Worm (Caenorhabditis elegans): ENCODE results near the gene K12B6.9.

K12B6.9 gene

ce11 chrV:6253936-6254335, 38.5 kb downstream of the K12B6.9 start:
- TF ChIP-seq elt-4 (tag; optimal IDR thresholded peaks at IDR 0.05) (no peak), pha-2 (tag; optimal IDR thresholded peaks at IDR 0.05) (no peak), nfya-1 (tag; optimal IDR thresholded peaks at IDR 0.05) (no peak), ref-2 (tag; optimal IDR thresholded peaks at IDR 0.05) (no peak), fax-1 (tag; optimal IDR thresholded peaks at IDR 0.05) (no peak), che-1 (tag; optimal IDR thresholded peaks at IDR 0.05) (no peak), zip-5 (tag; optimal IDR thresholded peaks at IDR 0.05) (no peak), odd-2 (tag; optimal IDR thresholded peaks at IDR 0.05) (no peak), ceh-6 (GFP tag; optimal IDR thresholded peaks at IDR 0.05) (no peak), ceh-24 (tag; optimal IDR thresholded peaks at IDR 0.05) (no peak), ttx-3 (tag; optimal IDR thresholded peaks at IDR 0.05) (no peak), ceh-31 (tag; optimal IDR thresholded peaks at IDR 0.05) (no peak), T23F11.4 (GFP tag; optimal IDR thresholded peaks at IDR 0.05) (no peak), mec-3 (tag; optimal IDR thresholded peaks at IDR 0.05; ENCODE audit: borderline replicate concordance) (no peak), lim-6 (tag; optimal IDR thresholded peaks at IDR 0.05) (no peak), nhr-232 (tag; optimal IDR thresholded peaks at IDR 0.05) (no peak), pros-1 (tag; optimal IDR thresholded peaks at IDR 0.05) (no peak), madf-2 (tag; optimal IDR thresholded peaks at IDR 0.05) (no peak), ceh-22 (tag; optimal IDR thresholded peaks at IDR 0.05) (no peak), C38D4.7 (GFP tag; optimal IDR thresholded peaks at IDR 0.05) (no peak)

DNA sequence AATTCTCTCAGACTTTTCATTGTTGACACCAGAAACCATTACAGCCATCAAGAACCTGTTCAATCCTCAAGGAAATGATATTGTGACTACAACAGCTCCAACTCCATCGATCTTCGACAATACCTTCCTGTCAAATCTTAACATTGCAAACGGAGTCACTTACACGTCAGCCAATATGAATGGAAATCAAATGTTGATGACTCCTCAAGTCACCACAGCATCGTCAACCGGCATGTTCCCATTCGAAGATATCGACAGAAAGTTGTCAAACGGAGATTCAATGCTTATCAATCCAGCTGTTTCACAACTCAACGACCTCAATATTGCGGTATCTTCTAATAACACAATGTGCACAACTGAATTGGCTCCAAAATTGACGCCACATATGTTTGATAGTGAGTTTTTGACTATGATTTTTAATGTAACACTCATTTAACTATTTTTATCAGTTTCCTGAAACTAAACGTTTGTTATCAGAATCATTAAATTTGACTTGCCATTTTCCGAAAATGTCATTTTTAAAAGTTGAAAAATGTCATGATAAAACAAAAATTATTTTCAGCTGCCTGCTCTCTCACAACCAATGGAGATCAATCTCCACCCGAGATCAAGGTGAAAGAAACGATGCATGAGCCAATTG, 41.4 kb downstream of the K12B6.9 start:
- TF ChIP-seq sox-4 (tag; optimal IDR thresholded peaks at IDR 0.05) (no peak), mec-3 (tag; optimal IDR thresholded peaks at IDR 0.05; ENCODE audit: borderline replicate concordance) (no peak), ceh-19 (GFP tag; optimal IDR thresholded peaks at IDR 0.05) (no peak)

DNA sequence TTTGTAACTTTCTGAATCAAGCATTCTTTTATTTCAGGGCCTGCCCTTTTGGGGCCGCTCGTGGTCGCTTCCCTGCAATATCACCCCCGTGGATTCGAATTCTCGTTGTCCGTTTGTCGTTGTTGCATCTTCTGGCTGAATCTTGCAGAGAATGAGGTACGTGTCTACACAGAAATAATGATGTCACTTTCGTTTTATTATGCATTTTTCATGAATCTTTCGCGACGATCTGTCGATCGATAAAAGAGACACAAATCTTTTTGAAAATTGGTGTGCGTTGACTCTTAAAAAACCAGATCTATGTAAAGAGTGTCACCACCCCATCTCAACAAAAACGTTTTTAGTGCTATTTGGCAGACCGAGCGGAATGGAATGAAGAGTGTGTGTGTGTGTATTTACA, 43.3 kb downstream of the K12B6.9 start:
- no peak for TF ChIP-seq pax-1 (tag; optimal IDR thresholded peaks at IDR 0.05)
- no peak for TF ChIP-seq lim-6 (tag; optimal IDR thresholded peaks at IDR 0.05)
- TF ChIP-seq ceh-30 (tag; optimal IDR thresholded peaks at IDR 0.05): no peak
- no peak for TF ChIP-seq elt-2 (tag; optimal IDR thresholded peaks at IDR 0.05)
- TF ChIP-seq ama-1 (optimal IDR thresholded peaks at IDR 0.05): no peak
- no peak for TF ChIP-seq C08G9.2 (tag; optimal IDR thresholded peaks at IDR 0.05)
- no peak for TF ChIP-seq unc-86 (tag; optimal IDR thresholded peaks at IDR 0.05)
- TF ChIP-seq pha-2 (tag; optimal IDR thresholded peaks at IDR 0.05): no peak
- TF ChIP-seq odd-2 (tag; optimal IDR thresholded peaks at IDR 0.05): no peak
- no peak for TF ChIP-seq eyg-1 (tag; optimal IDR thresholded peaks at IDR 0.05)
- TF ChIP-seq ttx-3 (tag; optimal IDR thresholded peaks at IDR 0.05): no peak
- TF ChIP-seq elt-4 (tag; optimal IDR thresholded peaks at IDR 0.05): no peak
- no peak for TF ChIP-seq dve-1 (tag; optimal IDR thresholded peaks at IDR 0.05)
- no peak for TF ChIP-seq K09A11.1 (tag; optimal IDR thresholded peaks at IDR 0.05; ENCODE audit: insufficient read depth)
- no peak for TF ChIP-seq ceh-31 (tag; optimal IDR thresholded peaks at IDR 0.05)

DNA sequence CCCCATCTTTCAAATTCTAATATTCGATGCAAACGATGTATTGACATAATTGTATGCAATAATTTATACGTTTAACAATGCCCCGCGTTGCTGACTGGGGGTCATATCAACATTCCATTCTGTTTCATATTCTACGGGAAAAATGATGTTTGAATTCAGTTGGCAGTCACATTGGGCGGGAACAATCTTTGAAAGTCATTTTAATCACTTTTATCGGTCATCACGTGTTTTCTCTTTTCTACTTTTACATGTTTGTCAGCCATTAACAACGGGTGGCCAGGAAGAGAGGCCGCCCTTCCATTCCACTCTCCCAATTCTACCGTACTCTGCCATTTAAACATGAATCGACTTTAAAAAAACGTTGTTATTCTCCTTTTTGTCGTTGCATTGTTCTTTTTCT, 43.8 kb downstream of the K12B6.9 start:
- TF ChIP-seq ceh-24 (tag; optimal IDR thresholded peaks at IDR 0.05): no peak
- TF ChIP-seq F13H6.1 (tag; optimal IDR thresholded peaks at IDR 0.05): no peak
- no peak for TF ChIP-seq nhr-232 (tag; optimal IDR thresholded peaks at IDR 0.05)
- TF ChIP-seq tbx-7 (tag; optimal IDR thresholded peaks at IDR 0.05): no peak
- TF ChIP-seq rnt-1 (tag; optimal IDR thresholded peaks at IDR 0.05): no peak
- no peak for TF ChIP-seq K02D7.2 (tag; optimal IDR thresholded peaks at IDR 0.05)
- TF ChIP-seq npax-4 (tag; optimal IDR thresholded peaks at IDR 0.05): no peak
- TF ChIP-seq unc-3 (GFP tag; conservative IDR thresholded peaks at IDR 0.05): no peak
- TF ChIP-seq unc-3 (tag; optimal IDR thresholded peaks at IDR 0.05): no peak
- TF ChIP-seq odd-2 (tag; optimal IDR thresholded peaks at IDR 0.05): no peak
- no peak for TF ChIP-seq ttx-3 (tag; optimal IDR thresholded peaks at IDR 0.05)
- no peak for TF ChIP-seq fax-1 (tag; optimal IDR thresholded peaks at IDR 0.05)
- TF ChIP-seq elt-2 (tag; optimal IDR thresholded peaks at IDR 0.05): no peak

All from whole organism, late embryonic.